Worm (Caenorhabditis elegans): ENCODE results near the gene clec-215.

clec-215 gene

DNA sequence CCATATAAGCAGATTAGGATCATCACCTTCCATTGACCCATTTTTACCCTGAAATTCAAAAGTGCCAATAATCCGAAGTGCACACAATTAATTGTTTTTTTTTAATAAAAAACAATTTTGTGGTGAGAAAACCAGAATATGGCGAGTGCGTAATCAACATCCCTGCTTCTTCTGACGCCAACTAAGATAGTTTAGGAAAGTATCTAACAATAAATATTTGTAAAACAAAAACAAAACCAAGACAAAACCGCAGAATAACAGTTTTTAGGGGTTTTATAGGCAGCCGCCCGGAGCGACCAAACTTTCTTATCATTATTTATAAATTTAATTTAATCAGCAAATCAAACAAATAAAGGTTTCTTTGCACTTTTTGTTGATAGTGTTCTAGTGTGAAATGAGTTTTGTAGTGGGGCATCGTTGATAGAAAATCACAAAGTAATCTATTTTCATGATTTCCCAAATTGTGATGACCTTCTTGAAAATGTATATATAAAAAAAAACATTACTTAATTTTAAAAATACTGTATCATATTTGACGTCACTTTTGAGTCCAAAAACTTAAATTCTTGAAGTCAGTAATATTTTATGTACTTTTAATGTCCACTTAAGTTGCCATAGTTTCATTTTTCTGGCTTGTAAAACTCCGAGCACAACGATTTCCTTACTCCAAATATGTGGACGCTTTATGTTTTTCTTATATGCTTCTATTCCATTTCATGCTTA is 2.3 kb upstream of the clec-215 start, which contains the start of the genes folt-3 and clec-214:
Gene folt-3 (minus strand): TSS at position 51 of the 723 bp plus-strand sequence.
Gene clec-214 (plus strand): TSS at position 673 of the 723 bp plus-strand sequence.
- TF ChIP-seq tra-1 (GFP tag; IDR thresholded peaks at IDR 0.05) (no peak), nhr-28 (tag; optimal IDR thresholded peaks at IDR 0.05) (peak; percentile 80), sdz-12 (GFP tag; optimal IDR thresholded peaks at IDR 0.05) (no peak)

DNA sequence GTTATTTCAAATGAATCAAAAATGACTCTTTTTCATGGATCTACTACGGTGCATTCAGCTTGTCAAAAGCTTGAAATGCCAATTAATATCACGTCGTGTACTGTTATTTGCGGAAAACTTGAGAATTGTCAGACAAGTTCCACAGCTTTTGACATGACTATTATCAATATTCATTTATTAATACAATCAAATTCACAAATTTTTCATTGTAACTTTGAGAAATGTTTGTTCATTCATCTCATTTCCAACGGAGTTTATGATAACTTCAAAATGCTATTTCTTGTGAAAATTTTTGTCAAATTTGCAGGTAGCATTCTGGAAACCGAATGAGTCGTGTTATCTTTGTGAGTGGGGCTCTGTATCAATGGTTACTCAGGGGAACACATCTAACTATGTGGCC is 6.0 kb downstream of the clec-215 start, which contains the start of gene C50E3.15:
Gene C50E3.15 (plus strand): TSS at position 301 of the 400 bp plus-strand sequence.
- TF ChIP-seq mes-2 (tag; optimal IDR thresholded peaks at IDR 0.05; ENCODE audit: poor library complexity, severe bottlenecking) (no peak), lin-13 (GFP tag; optimal IDR thresholded peaks at IDR 0.05) (no peak), unc-62 (GFP tag; optimal IDR thresholded peaks at IDR 0.05 in 1 of 2) (peak in 1 of 2 experiments; percentile 78), unc-62 (tag; optimal IDR thresholded peaks at IDR 0.05) (no peak), duxl-1 (tag; optimal IDR thresholded peaks at IDR 0.05; ENCODE audit: poor library complexity) (no peak)

DNA sequence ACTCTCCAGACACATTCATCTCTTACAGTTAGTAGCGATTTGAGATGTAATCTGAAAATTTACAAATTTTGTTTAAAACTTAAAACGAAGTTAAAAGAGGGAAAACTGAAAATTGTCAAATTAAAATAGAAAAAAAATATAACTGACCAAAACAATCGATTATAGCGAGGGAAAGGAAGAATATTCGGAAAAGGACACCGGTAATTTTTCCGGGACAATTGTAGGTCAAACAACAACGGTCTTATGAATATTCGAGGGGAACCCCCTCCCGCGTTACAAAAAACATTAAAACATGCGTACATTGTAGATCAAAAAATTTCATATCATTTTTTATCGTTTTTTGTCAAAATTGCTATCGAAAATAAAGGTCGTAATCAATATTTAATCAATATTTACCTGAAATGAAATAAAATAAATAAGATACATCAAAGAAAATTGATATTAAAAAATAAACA is 9.9 kb downstream of the clec-215 start, which contains the start of gene C50E3.12:
Gene C50E3.12 (minus strand): TSS at position 51 of the 455 bp plus-strand sequence.
- TF ChIP-seq spr-3 (GFP tag; optimal IDR thresholded peaks at IDR 0.05) = no peak
- TF ChIP-seq ZK546.5 (tag; optimal IDR thresholded peaks at IDR 0.05) = no peak
- no peak for TF ChIP-seq lin-13 (GFP tag; optimal IDR thresholded peaks at IDR 0.05)
- no peak for TF ChIP-seq aly-2 (tag; optimal IDR thresholded peaks at IDR 0.05)
- no peak for TF ChIP-seq F37D6.2 (tag; optimal IDR thresholded peaks at IDR 0.05)
- no peak for TF ChIP-seq set-16 (GFP tag; IDR thresholded peaks at IDR 0.05)
- no peak for TF ChIP-seq nhr-237 (tag; optimal IDR thresholded peaks at IDR 0.05)
- no peak for TF ChIP-seq zip-11 (GFP tag; IDR thresholded peaks at IDR 0.05)
- no peak for TF ChIP-seq Y48G9A.11 (GFP tag; IDR thresholded peaks at IDR 0.05)
- TF ChIP-seq unc-62 (GFP tag; optimal IDR thresholded peaks at IDR 0.05 in 1 of 2) = no peak
- TF ChIP-seq unc-62 (tag; optimal IDR thresholded peaks at IDR 0.05) = no peak
- TF ChIP-seq fos-1 (tag; optimal IDR thresholded peaks at IDR 0.05) = no peak
- TF ChIP-seq jun-1 (tag; optimal IDR thresholded peaks at IDR 0.05) = no peak
- TF ChIP-seq T20F7.1 (GFP tag; optimal IDR thresholded peaks at IDR 0.05) = no peak
- TF ChIP-seq Y105C5A.15 (GFP tag; IDR thresholded peaks at IDR 0.05) = no peak
- no peak for TF ChIP-seq sdz-12 (GFP tag; optimal IDR thresholded peaks at IDR 0.05)
- TF ChIP-seq madf-5 (GFP tag; IDR thresholded peaks at IDR 0.05) = no peak

DNA sequence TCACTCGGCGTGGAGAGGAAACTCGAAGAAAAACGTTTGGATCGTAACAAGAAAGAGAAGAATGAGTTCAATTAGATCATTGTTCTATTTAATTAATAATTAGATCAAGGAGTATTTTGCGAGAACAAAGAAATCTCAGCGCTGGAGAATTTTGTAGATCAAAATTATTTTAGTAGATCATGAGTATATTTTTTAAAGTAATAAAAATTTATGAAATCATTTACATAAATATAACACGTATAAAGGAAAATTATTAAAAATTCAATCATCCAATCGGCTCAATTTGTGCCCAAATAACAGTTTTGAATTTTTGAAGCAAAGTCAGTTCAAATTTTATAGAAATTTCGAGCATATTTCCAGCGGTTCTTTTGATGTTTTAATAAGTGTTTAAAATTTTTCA is 12.0 kb downstream of the clec-215 start, which contains the start of gene C50E3.13:
Gene C50E3.13 (minus strand): TSS at position 101 of the 400 bp plus-strand sequence.
- no peak for TF ChIP-seq tra-1 (GFP tag; IDR thresholded peaks at IDR 0.05)
- no peak for TF ChIP-seq Y5F2A.4 (GFP tag; optimal IDR thresholded peaks at IDR 0.05)
- no peak for TF ChIP-seq ceh-28 (tag; optimal IDR thresholded peaks at IDR 0.05)
- no peak for TF ChIP-seq rbr-2 (tag; optimal IDR thresholded peaks at IDR 0.05)
- TF ChIP-seq hif-1 (tag; optimal IDR thresholded peaks at IDR 0.05) = no peak
- no peak for TF ChIP-seq snpc-4 (tag; optimal IDR thresholded peaks at IDR 0.05)
- no peak for TF ChIP-seq dve-1 (tag; optimal IDR thresholded peaks at IDR 0.05; ENCODE audit: insufficient read depth)
- TF ChIP-seq D1046.2 (GFP tag; IDR thresholded peaks at IDR 0.05) = no peak
- TF ChIP-seq hlh-30 (tag; optimal IDR thresholded peaks at IDR 0.05; ENCODE audit: insufficient read depth) = no peak
- no peak for TF ChIP-seq mep-1 (tag; optimal IDR thresholded peaks at IDR 0.05)
- TF ChIP-seq Y48G9A.11 (GFP tag; IDR thresholded peaks at IDR 0.05) = no peak
- no peak for TF ChIP-seq pqm-1 (tag; optimal IDR thresholded peaks at IDR 0.05)

DNA sequence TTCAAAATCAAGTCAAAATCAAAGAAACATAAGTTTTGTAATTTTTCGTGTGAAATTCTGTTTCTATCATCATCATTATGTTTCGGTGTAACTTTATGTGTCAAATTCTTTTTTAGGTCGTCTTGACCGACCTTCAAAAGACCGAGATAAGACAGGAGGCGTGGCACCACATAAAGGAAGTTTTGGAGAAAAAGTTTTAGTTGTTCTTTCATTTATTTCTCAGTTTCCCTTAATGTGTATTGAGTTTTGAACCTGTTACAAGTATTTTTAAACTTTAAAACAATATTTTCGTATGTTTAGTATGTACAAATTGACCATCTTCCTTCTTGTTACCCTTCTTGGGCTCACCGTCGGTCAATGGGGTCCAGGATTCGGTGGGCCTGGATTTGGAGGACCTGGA is 12.5 kb downstream of the clec-215 start, which contains the start of gene grsp-4:
Gene grsp-4 (plus strand): TSS at position 301 of the 400 bp plus-strand sequence.
- TF ChIP-seq skn-1 (tag; optimal IDR thresholded peaks at IDR 0.05) (no peak), nhr-11 (tag; optimal IDR thresholded peaks at IDR 0.05) (no peak), ceh-62 (tag; optimal IDR thresholded peaks at IDR 0.05) (no peak), aha-1 (tag) (peak; percentile 6), set-16 (GFP tag; IDR thresholded peaks at IDR 0.05) (no peak), daf-19 (GFP tag; conservative IDR thresholded peaks at IDR 0.05) (no peak)
